Worm (Caenorhabditis elegans): ENCODE data around the gene F32D8.1.

Gene F32D8.1

ce11 chrV:10856901-10857637 lies 23.6 kb upstream of the F32D8.1 start:
- TF ChIP-seq unc-120 (tag; optimal IDR thresholded peaks at IDR 0.05; ENCODE audit: poor library complexity, severe bottlenecking) (peak; percentile 77), M03D4.4 (tag; optimal IDR thresholded peaks at IDR 0.05) (no peak), drap-1 (GFP tag; optimal IDR thresholded peaks at IDR 0.05) (no peak), blmp-1 (tag; optimal IDR thresholded peaks at IDR 0.05) (no peak), elt-3 (tag; optimal IDR thresholded peaks at IDR 0.05) (no peak), bed-3 (GFP tag; optimal IDR thresholded peaks at IDR 0.05) (no peak)

DNA sequence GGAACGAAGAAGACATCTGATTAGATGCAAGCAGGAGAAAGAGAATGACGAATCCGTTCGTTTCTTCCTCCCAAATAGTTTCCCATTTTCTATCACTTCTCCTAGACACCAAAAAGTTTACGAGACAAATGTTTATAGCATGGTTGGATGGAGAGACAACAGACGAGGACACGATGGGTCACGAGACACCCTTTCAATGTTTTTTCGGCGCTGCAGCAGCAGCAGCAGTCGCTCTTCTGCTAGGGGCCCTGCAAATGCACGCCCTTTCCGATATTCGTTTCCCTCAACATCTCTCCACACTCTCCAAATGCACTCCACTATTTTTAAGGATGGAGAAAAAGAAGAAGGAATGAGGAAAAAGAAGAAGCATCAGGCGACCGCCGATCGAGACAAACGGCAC lies 22.3 kb upstream of the F32D8.1 start:
- TF ChIP-seq unc-62 (GFP tag; optimal IDR thresholded peaks at IDR 0.05), result peak; percentile 27
- TF ChIP-seq elt-1 (tag; optimal IDR thresholded peaks at IDR 0.05; ENCODE audit: borderline replicate concordance, insufficient read depth), result no peak
- no peak for TF ChIP-seq nhr-237 (tag; optimal IDR thresholded peaks at IDR 0.05)
- TF ChIP-seq hlh-1 (tag; optimal IDR thresholded peaks at IDR 0.05), result peak; percentile 59
- peak; percentile 24 for TF ChIP-seq drap-1 (GFP tag; optimal IDR thresholded peaks at IDR 0.05)
- no peak for TF ChIP-seq cnd-1 (tag; optimal IDR thresholded peaks at IDR 0.05)
- peak; percentile 3 for TF ChIP-seq ces-1 (GFP tag; optimal IDR thresholded peaks at IDR 0.05)
- TF ChIP-seq zip-8 (tag; optimal IDR thresholded peaks at IDR 0.05), result no peak
- peak; percentile 48 for TF ChIP-seq mls-2 (tag; optimal IDR thresholded peaks at IDR 0.05)
- peak; percentile 3 for TF ChIP-seq sptf-1 (tag; optimal IDR thresholded peaks at IDR 0.05)
- peak; percentile 96 for TF ChIP-seq unc-120 (tag; optimal IDR thresholded peaks at IDR 0.05; ENCODE audit: poor library complexity, severe bottlenecking)
- TF ChIP-seq M03D4.4 (tag; optimal IDR thresholded peaks at IDR 0.05), result peak; percentile 44
- TF ChIP-seq mep-1 (tag; optimal IDR thresholded peaks at IDR 0.05), result no peak
- no peak for TF ChIP-seq elt-3 (tag; optimal IDR thresholded peaks at IDR 0.05)

DNA sequence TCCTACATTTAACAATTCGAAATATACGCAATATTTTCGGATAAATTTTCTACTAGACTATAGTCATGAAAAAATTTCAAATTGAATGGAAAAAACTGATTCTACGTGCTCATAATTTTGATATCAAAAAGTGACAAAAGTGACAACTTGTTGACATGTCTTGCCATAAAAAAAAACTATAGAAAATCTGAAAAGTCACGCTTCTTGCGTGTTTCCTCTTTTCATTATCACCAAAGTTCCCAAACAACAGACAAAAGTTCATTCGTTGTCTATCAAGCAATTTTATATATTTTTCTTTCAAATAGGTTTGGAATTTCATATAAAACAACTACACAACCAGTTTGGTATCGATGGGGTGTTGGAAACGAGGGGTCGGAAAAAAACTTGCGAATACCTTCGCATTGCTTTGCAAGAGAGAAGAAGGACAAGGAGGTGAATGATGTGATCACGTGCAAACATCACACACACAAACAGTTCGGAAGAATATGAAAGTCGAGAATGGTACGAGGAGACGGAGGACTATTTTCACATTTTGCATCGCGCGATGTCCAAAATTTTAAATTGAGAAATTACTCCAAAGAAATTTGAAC lies 21.5 kb upstream of the F32D8.1 start:
- TF ChIP-seq ces-1 (GFP tag; optimal IDR thresholded peaks at IDR 0.05), result no peak
- no peak for TF ChIP-seq unc-120 (tag; optimal IDR thresholded peaks at IDR 0.05; ENCODE audit: poor library complexity, severe bottlenecking)
- no peak for TF ChIP-seq unc-39 (tag; optimal IDR thresholded peaks at IDR 0.05)
- no peak for TF ChIP-seq blmp-1 (tag; optimal IDR thresholded peaks at IDR 0.05)
- TF ChIP-seq ham-2 (GFP tag; optimal IDR thresholded peaks at IDR 0.05), result no peak
- no peak for TF ChIP-seq nhr-12 (tag; optimal IDR thresholded peaks at IDR 0.05)
- no peak for TF ChIP-seq mep-1 (tag; optimal IDR thresholded peaks at IDR 0.05)

DNA sequence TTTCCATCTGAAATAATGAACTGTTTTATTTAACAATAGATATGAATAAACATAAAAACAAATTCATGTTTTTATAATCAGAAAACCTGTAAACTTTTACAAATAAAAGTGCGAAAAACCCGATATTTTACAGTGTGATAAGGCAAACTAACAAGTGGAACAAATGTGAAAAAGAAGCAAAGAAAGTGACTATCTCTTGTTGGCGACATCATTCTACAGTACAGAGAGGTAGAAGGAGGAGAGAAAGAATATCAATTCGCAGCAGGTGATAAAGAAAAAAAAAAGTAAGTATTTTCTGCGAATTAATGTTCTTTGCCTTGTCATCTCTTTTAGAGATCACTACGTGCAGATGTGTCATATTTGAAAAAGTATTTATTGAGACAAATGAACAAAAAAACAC lies 20.9 kb upstream of the F32D8.1 start:
- TF ChIP-seq nhr-76 (tag; optimal IDR thresholded peaks at IDR 0.05) (no peak), nhr-12 (tag; optimal IDR thresholded peaks at IDR 0.05) (no peak), nhr-28 (tag; optimal IDR thresholded peaks at IDR 0.05) (no peak), bed-3 (GFP tag; optimal IDR thresholded peaks at IDR 0.05) (no peak), mls-2 (tag; optimal IDR thresholded peaks at IDR 0.05) (no peak), pha-4 (tag; optimal IDR thresholded peaks at IDR 0.05) (no peak)

ce11 chrV:10860526-10861037 lies 20.1 kb upstream of the F32D8.1 start:
- no peak for TF ChIP-seq mls-2 (tag; optimal IDR thresholded peaks at IDR 0.05)
- TF ChIP-seq hlh-1 (tag; optimal IDR thresholded peaks at IDR 0.05), result no peak
- peak; percentile 55 for TF ChIP-seq unc-62 (GFP tag; optimal IDR thresholded peaks at IDR 0.05)
- TF ChIP-seq zip-8 (tag; optimal IDR thresholded peaks at IDR 0.05), result no peak

DNA sequence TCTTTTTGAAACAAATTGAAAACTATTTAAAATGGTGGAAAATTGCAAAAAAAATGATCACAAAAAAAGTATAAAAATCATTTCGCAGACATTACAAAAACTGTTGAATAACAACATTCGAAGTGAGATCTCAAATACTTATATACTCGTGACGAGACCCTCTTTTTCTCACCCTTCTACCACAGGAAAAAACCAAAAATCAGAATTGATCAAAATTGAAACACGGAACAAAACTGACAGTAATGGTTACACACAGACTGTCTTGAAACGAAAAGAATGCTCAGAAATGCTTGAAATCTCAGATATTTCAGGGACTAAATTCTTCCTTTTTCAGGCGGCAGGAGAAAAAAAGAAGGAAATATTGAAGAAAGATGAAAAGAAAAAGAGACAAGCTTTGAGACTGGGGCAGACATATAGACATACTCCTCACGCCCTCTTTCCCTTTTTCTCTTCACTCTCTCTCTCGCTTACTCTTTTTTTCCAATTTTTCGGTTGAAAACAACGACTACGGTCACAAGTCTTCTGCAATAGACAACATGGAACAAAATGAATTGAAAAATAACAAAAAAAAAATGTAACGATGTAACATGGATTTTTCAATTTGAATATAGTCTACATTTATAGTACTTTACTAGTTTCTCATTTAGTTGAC lies 18.9 kb upstream of the F32D8.1 start:
- no peak for TF ChIP-seq lsy-2 (tag; optimal IDR thresholded peaks at IDR 0.05)
- TF ChIP-seq cnd-1 (tag; optimal IDR thresholded peaks at IDR 0.05), result no peak
- no peak for TF ChIP-seq hlh-1 (tag; optimal IDR thresholded peaks at IDR 0.05)
- TF ChIP-seq ceh-83 (GFP tag; optimal IDR thresholded peaks at IDR 0.05), result no peak
- TF ChIP-seq mab-5 (tag; optimal IDR thresholded peaks at IDR 0.05), result no peak
- no peak for TF ChIP-seq mls-2 (tag; optimal IDR thresholded peaks at IDR 0.05)
- TF ChIP-seq M03D4.4 (tag; optimal IDR thresholded peaks at IDR 0.05), result no peak
- TF ChIP-seq lin-32 (GFP tag; optimal IDR thresholded peaks at IDR 0.05), result no peak
- TF ChIP-seq zip-8 (tag; optimal IDR thresholded peaks at IDR 0.05), result no peak
